1 fruit fly cellular context compared by ENCODE assay signal in the genomic region with DNA sequence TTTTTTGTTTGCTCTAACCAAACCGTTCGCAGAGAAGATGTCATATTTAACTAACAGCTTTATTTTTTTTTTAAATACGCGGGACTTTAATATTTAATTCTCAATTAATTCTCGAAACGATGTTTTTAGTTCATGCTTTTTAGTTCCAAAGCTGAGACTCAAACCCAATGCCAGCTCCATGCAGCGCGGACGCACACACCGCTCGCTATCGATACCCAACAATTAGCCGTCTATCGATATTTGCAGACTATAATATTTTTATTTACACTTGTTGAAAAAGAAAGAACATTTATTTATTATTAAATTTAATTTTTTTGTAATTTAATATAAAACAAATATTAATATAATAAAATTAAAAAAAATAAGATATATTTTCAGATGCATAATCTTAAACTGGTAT.
TF ChIP-seq lines count a peak whose summit lies in the region.

No protein-coding gene starts in this region.

TF ChIP-seq in whole organism, embryonic, 481 proteins besides CTCF, POLR2A, EP300 and RAD21 (continued from another document and continues in another):
- no peak for TF ChIP-seq prd (optimal IDR thresholded peaks at IDR 0.05; lab: Kevin White, UChicago)
- no peak for TF ChIP-seq prd (GFP tag; IDR thresholded peaks at IDR 0.05; lab: Robert Waterston, UW)
- no peak for TF ChIP-seq Hr39 (optimal IDR thresholded peaks at IDR 0.05; lab: Kevin White, UChicago)
- TF ChIP-seq Pdp1 (GFP tag; optimal IDR thresholded peaks at IDR 0.05; lab: Kevin White, UChicago), result no peak
- TF ChIP-seq hb (GFP tag; IDR thresholded peaks at IDR 0.05; lab: Robert Waterston, UW; ENCODE audit: partially characterized antibody), result peak; percentile 74; the same call in 2 of the 3 replicates
- 0 out of 2 replicates have a peak, but pooled peaks have one; percentile 21 for TF ChIP-seq CG31441 (GFP tag; IDR thresholded peaks at IDR 0.05; lab: Robert Waterston, UW)
- no peak for TF ChIP-seq jumu (GFP tag; optimal IDR thresholded peaks at IDR 0.05; lab: Kevin White, UChicago)
- TF ChIP-seq wdn (GFP tag; IDR thresholded peaks at IDR 0.05; lab: Robert Waterston, UW), result no peak
- TF ChIP-seq gfzf (GFP tag; optimal IDR thresholded peaks at IDR 0.05; lab: Kevin White, UChicago), result peak; percentile 9
- no peak for TF ChIP-seq fu2 (GFP tag; optimal IDR thresholded peaks at IDR 0.05; lab: Kevin White, UChicago)
- TF ChIP-seq tna (GFP tag; IDR thresholded peaks at IDR 0.05; lab: Robert Waterston, UW; ENCODE audit: partially characterized antibody), result no peak; the same call in 1 of the 2 replicates
- no peak for TF ChIP-seq usp (GFP tag; optimal IDR thresholded peaks at IDR 0.05; lab: Kevin White, UChicago)
- TF ChIP-seq Dad (GFP tag; optimal IDR thresholded peaks at IDR 0.05; lab: Kevin White, UChicago), result no peak
- no peak for TF ChIP-seq stc (GFP tag; IDR thresholded peaks at IDR 0.05; lab: Robert Waterston, UW)
- no peak for TF ChIP-seq dmrt99B (tag; optimal IDR thresholded peaks at IDR 0.05; lab: Kevin White, UChicago)
- TF ChIP-seq CG12769 (tag; optimal IDR thresholded peaks at IDR 0.05; lab: Kevin White, UChicago), result no peak
- no peak for TF ChIP-seq chm (GFP tag; IDR thresholded peaks at IDR 0.05; lab: Robert Waterston, UW)
- no peak for TF ChIP-seq lov (optimal IDR thresholded peaks at IDR 0.05; lab: Kevin White, UChicago)
- no peak for TF ChIP-seq lov (GFP tag; IDR thresholded peaks at IDR 0.05; lab: Robert Waterston, UW)
- TF ChIP-seq fru (optimal IDR thresholded peaks at IDR 0.05; lab: Kevin White, UChicago), result no peak
- TF ChIP-seq Hmx (GFP tag; optimal IDR thresholded peaks at IDR 0.05; lab: Kevin White, UChicago), result no peak
- TF ChIP-seq CG4282 (GFP tag; optimal IDR thresholded peaks at IDR 0.05; lab: Kevin White, UChicago), result no peak
- TF ChIP-seq exex (tag; optimal IDR thresholded peaks at IDR 0.05; lab: Kevin White, UChicago), result no peak
- no peak for TF ChIP-seq Hand (GFP tag; optimal IDR thresholded peaks at IDR 0.05; lab: Kevin White, UChicago)
- TF ChIP-seq CG3838 (GFP tag; optimal IDR thresholded peaks at IDR 0.05; lab: Kevin White, UChicago), result no peak
- no peak for TF ChIP-seq da (GFP tag; optimal IDR thresholded peaks at IDR 0.05; lab: Kevin White, UChicago)
- TF ChIP-seq gro (GFP tag; optimal IDR thresholded peaks at IDR 0.05; lab: Kevin White, UChicago), result no peak
- no peak for TF ChIP-seq Oli (tag; optimal IDR thresholded peaks at IDR 0.05; lab: Kevin White, UChicago)
- no peak for TF ChIP-seq CG17802 (tag; optimal IDR thresholded peaks at IDR 0.05; lab: Kevin White, UChicago)
- no peak for TF ChIP-seq ro (GFP tag; IDR thresholded peaks at IDR 0.05; lab: Robert Waterston, UW)
- TF ChIP-seq CG14710 (tag; optimal IDR thresholded peaks at IDR 0.05; lab: Kevin White, UChicago), result peak; percentile 23
- TF ChIP-seq CG9727 (GFP tag; optimal IDR thresholded peaks at IDR 0.05; lab: Kevin White, UChicago), result no peak
- no peak for TF ChIP-seq pb (GFP tag; optimal IDR thresholded peaks at IDR 0.05; lab: Kevin White, UChicago)
- no peak for TF ChIP-seq CG3995 (GFP tag; optimal IDR thresholded peaks at IDR 0.05; lab: Kevin White, UChicago)
- TF ChIP-seq Rx (GFP tag; IDR thresholded peaks at IDR 0.05; lab: Robert Waterston, UW), result no peak
- no peak for TF ChIP-seq CG17385 (GFP tag; optimal IDR thresholded peaks at IDR 0.05; lab: Kevin White, UChicago)
- no peak for TF ChIP-seq Xrp1 (GFP tag; IDR thresholded peaks at IDR 0.05; lab: Robert Waterston, UW)
- TF ChIP-seq Dref (GFP tag; IDR thresholded peaks at IDR 0.05; lab: Robert Waterston, UW), result peak; percentile 85
- no peak for TF ChIP-seq Ssrp (tag; optimal IDR thresholded peaks at IDR 0.05; lab: Kevin White, UChicago)
- TF ChIP-seq CG1233 (GFP tag; optimal IDR thresholded peaks at IDR 0.05; lab: Kevin White, UChicago), result no peak
- no peak for TF ChIP-seq Usf (GFP tag; optimal IDR thresholded peaks at IDR 0.05; lab: Kevin White, UChicago)
- no peak for TF ChIP-seq wor (GFP tag; IDR thresholded peaks at IDR 0.05; lab: Robert Waterston, UW)
- no peak for TF ChIP-seq ara (GFP tag; IDR thresholded peaks at IDR 0.05; lab: Robert Waterston, UW)
- TF ChIP-seq Oaz (GFP tag; IDR thresholded peaks at IDR 0.05; lab: Robert Waterston, UW), result no peak
- no peak for TF ChIP-seq az2 (GFP tag; optimal IDR thresholded peaks at IDR 0.05; lab: Kevin White, UChicago)
- no peak for TF ChIP-seq Drgx (GFP tag; IDR thresholded peaks at IDR 0.05; lab: Robert Waterston, UW)
- TF ChIP-seq ap (GFP tag; IDR thresholded peaks at IDR 0.05; lab: Robert Waterston, UW), result no peak
- peak; percentile 79 for TF ChIP-seq CG6791 (GFP tag; IDR thresholded peaks at IDR 0.05; lab: Robert Waterston, UW; ENCODE audit: partially characterized antibody)
- peak; percentile 48 for TF ChIP-seq Sry-δ (GFP tag; optimal IDR thresholded peaks at IDR 0.05; lab: Kevin White, UChicago)
- TF ChIP-seq psq (GFP tag; optimal IDR thresholded peaks at IDR 0.05; lab: Kevin White, UChicago), result no peak
- TF ChIP-seq ash1 (GFP tag; optimal IDR thresholded peaks at IDR 0.05; lab: Kevin White, UChicago), result no peak
- no peak for TF ChIP-seq Blimp-1 (GFP tag; optimal IDR thresholded peaks at IDR 0.05; lab: Kevin White, UChicago)
- TF ChIP-seq Stat92E (GFP tag; optimal IDR thresholded peaks at IDR 0.05; lab: Kevin White, UChicago), result no peak
- TF ChIP-seq Opbp (GFP tag; IDR thresholded peaks at IDR 0.05; lab: Robert Waterston, UW; ENCODE audit: partially characterized antibody), result peak; percentile 71; the same call in 2 of the 3 replicates
- TF ChIP-seq hbn (GFP tag; IDR thresholded peaks at IDR 0.05; lab: Robert Waterston, UW; ENCODE audit: partially characterized antibody), result no peak
- no peak for TF ChIP-seq Ptx1 (GFP tag; IDR thresholded peaks at IDR 0.05; lab: Robert Waterston, UW)
- TF ChIP-seq dm (GFP tag; optimal IDR thresholded peaks at IDR 0.05; lab: Kevin White, UChicago), result no peak
- TF ChIP-seq twi (tag; optimal IDR thresholded peaks at IDR 0.05; lab: Kevin White, UChicago), result no peak
- TF ChIP-seq gt (GFP tag; IDR thresholded peaks at IDR 0.05; lab: Robert Waterston, UW), result no peak
- no peak for TF ChIP-seq CG4424 (GFP tag; optimal IDR thresholded peaks at IDR 0.05; lab: Kevin White, UChicago)
- TF ChIP-seq CG1603 (tag; optimal IDR thresholded peaks at IDR 0.05; lab: Kevin White, UChicago), result no peak
- TF ChIP-seq gce (GFP tag; IDR thresholded peaks at IDR 0.05; lab: Robert Waterston, UW), result no peak
- no peak for TF ChIP-seq Nf-YC (tag; optimal IDR thresholded peaks at IDR 0.05; lab: Kevin White, UChicago)
- TF ChIP-seq CG14667 (GFP tag; IDR thresholded peaks at IDR 0.05; lab: Robert Waterston, UW), result no peak
- TF ChIP-seq br (optimal IDR thresholded peaks at IDR 0.05; lab: Kevin White, UChicago), result no peak
- peak; percentile 75; the same call in 1 of the 2 replicates for TF ChIP-seq Scr (GFP tag; IDR thresholded peaks at IDR 0.05; lab: Robert Waterston, UW; ENCODE audit: partially characterized antibody)
- no peak for TF ChIP-seq CG15601 (tag; optimal IDR thresholded peaks at IDR 0.05; lab: Kevin White, UChicago)
- no peak for TF ChIP-seq nmo (GFP tag; optimal IDR thresholded peaks at IDR 0.05; lab: Kevin White, UChicago)
- no peak for TF ChIP-seq CG4854 (GFP tag; optimal IDR thresholded peaks at IDR 0.05; lab: Kevin White, UChicago)
- TF ChIP-seq CG12744 (GFP tag; optimal IDR thresholded peaks at IDR 0.05; lab: Kevin White, UChicago), result no peak
- TF ChIP-seq C15 (GFP tag; IDR thresholded peaks at IDR 0.05; lab: Robert Waterston, UW), result no peak
- TF ChIP-seq CG11093 (GFP tag; IDR thresholded peaks at IDR 0.05; lab: Robert Waterston, UW), result no peak
- TF ChIP-seq CG10147 (GFP tag; optimal IDR thresholded peaks at IDR 0.05; lab: Kevin White, UChicago), result no peak
- no peak for TF ChIP-seq CG17359 (tag; optimal IDR thresholded peaks at IDR 0.05; lab: Kevin White, UChicago)
- TF ChIP-seq danr (GFP tag; IDR thresholded peaks at IDR 0.05; lab: Robert Waterston, UW), result no peak
- TF ChIP-seq D19A (tag; optimal IDR thresholded peaks at IDR 0.05; lab: Kevin White, UChicago), result no peak
- TF ChIP-seq ttk (GFP tag; IDR thresholded peaks at IDR 0.05; lab: Robert Waterston, UW), result no peak
- no peak for TF ChIP-seq CkIIα-i1 (GFP tag; IDR thresholded peaks at IDR 0.05; lab: Robert Waterston, UW)
- TF ChIP-seq CG16863 (GFP tag; optimal IDR thresholded peaks at IDR 0.05; lab: Kevin White, UChicago), result no peak
- TF ChIP-seq zen (tag; optimal IDR thresholded peaks at IDR 0.05; lab: Kevin White, UChicago), result no peak
- TF ChIP-seq Camta (GFP tag; optimal IDR thresholded peaks at IDR 0.05; lab: Kevin White, UChicago), result no peak
- no peak for TF ChIP-seq CG1792 (GFP tag; optimal IDR thresholded peaks at IDR 0.05; lab: Kevin White, UChicago)
- no peak for TF ChIP-seq ATbp (GFP tag; optimal IDR thresholded peaks at IDR 0.05; lab: Kevin White, UChicago)
- TF ChIP-seq CG15514 (GFP tag; optimal IDR thresholded peaks at IDR 0.05; lab: Kevin White, UChicago), result peak; percentile 78
- TF ChIP-seq CG8290 (GFP tag; optimal IDR thresholded peaks at IDR 0.05; lab: Kevin White, UChicago), result no peak
- TF ChIP-seq CG8290 (tag; optimal IDR thresholded peaks at IDR 0.05; lab: Kevin White, UChicago), result no peak
- TF ChIP-seq CG32772 (GFP tag; IDR thresholded peaks at IDR 0.05; lab: Robert Waterston, UW), result no peak
- peak; percentile 79 for TF ChIP-seq CG16813 (GFP tag; IDR thresholded peaks at IDR 0.05; lab: Robert Waterston, UW; ENCODE audit: partially characterized antibody)
- TF ChIP-seq HLH3B (GFP tag; IDR thresholded peaks at IDR 0.05; lab: Robert Waterston, UW), result no peak
- TF ChIP-seq crp (GFP tag; optimal IDR thresholded peaks at IDR 0.05; lab: Kevin White, UChicago), result no peak
- no peak for TF ChIP-seq pho (GFP tag; optimal IDR thresholded peaks at IDR 0.05; lab: Kevin White, UChicago)
- no peak for TF ChIP-seq abd-A (tag; optimal IDR thresholded peaks at IDR 0.05; lab: Kevin White, UChicago)
- TF ChIP-seq Mad (GFP tag; optimal IDR thresholded peaks at IDR 0.05; lab: Kevin White, UChicago), result no peak
- TF ChIP-seq CG14050 (GFP tag; IDR thresholded peaks at IDR 0.05; lab: Robert Waterston, UW), result no peak
- TF ChIP-seq vvl (GFP tag; IDR thresholded peaks at IDR 0.05; lab: Robert Waterston, UW), result no peak
- TF ChIP-seq CG17912 (GFP tag; optimal IDR thresholded peaks at IDR 0.05; lab: Kevin White, UChicago), result no peak
- TF ChIP-seq Sox102F (GFP tag; optimal IDR thresholded peaks at IDR 0.05; lab: Kevin White, UChicago), result no peak
- TF ChIP-seq org-1 (GFP tag; optimal IDR thresholded peaks at IDR 0.05; lab: Kevin White, UChicago), result no peak
- TF ChIP-seq shn (GFP tag; optimal IDR thresholded peaks at IDR 0.05; lab: Kevin White, UChicago), result no peak
- TF ChIP-seq CG11560 (tag; IDR thresholded peaks at IDR 0.05; lab: Robert Waterston, UW), result no peak
- TF ChIP-seq sima (GFP tag; optimal IDR thresholded peaks at IDR 0.05; lab: Kevin White, UChicago), result no peak
- no peak for TF ChIP-seq lola (GFP tag; optimal IDR thresholded peaks at IDR 0.05; lab: Kevin White, UChicago)
- no peak for TF ChIP-seq CG12219 (GFP tag; optimal IDR thresholded peaks at IDR 0.05; lab: Kevin White, UChicago)
- no peak for TF ChIP-seq CG2120 (GFP tag; optimal IDR thresholded peaks at IDR 0.05; lab: Kevin White, UChicago)
- TF ChIP-seq Hmr (GFP tag; optimal IDR thresholded peaks at IDR 0.05; lab: Kevin White, UChicago), result no peak
- TF ChIP-seq CG4404 (GFP tag; IDR thresholded peaks at IDR 0.05; lab: Robert Waterston, UW), result no peak
- TF ChIP-seq CG11504 (tag; optimal IDR thresholded peaks at IDR 0.05; lab: Kevin White, UChicago), result no peak
- no peak for TF ChIP-seq emc (GFP tag; optimal IDR thresholded peaks at IDR 0.05; lab: Kevin White, UChicago)
- TF ChIP-seq stwl (tag; optimal IDR thresholded peaks at IDR 0.05; lab: Kevin White, UChicago), result peak; percentile 47
- no peak for TF ChIP-seq vfl (GFP tag; optimal IDR thresholded peaks at IDR 0.05; lab: Kevin White, UChicago)
- peak; percentile 75; the same call in 1 of the 2 replicates for TF ChIP-seq CG42726 (GFP tag; IDR thresholded peaks at IDR 0.05; lab: Robert Waterston, UW; ENCODE audit: partially characterized antibody)
- TF ChIP-seq run (tag; optimal IDR thresholded peaks at IDR 0.05; lab: Kevin White, UChicago), result no peak
- TF ChIP-seq CG14860 (GFP tag; IDR thresholded peaks at IDR 0.05; lab: Robert Waterston, UW; ENCODE audit: partially characterized antibody), result peak; percentile 65; the same call in 2 of the 3 replicates
- no peak for TF ChIP-seq bowl (GFP tag; IDR thresholded peaks at IDR 0.05; lab: Robert Waterston, UW)
- TF ChIP-seq E2f2 (GFP tag; IDR thresholded peaks at IDR 0.05; lab: Robert Waterston, UW), result peak; percentile 10; the same call in 1 of the 2 replicates
- peak; percentile 60; the same call in 1 of the 3 replicates for TF ChIP-seq knrl (GFP tag; IDR thresholded peaks at IDR 0.05; lab: Robert Waterston, UW; ENCODE audit: partially characterized antibody)
- peak; percentile 33 for TF ChIP-seq pzg (GFP tag; optimal IDR thresholded peaks at IDR 0.05; lab: Kevin White, UChicago)
- TF ChIP-seq CG13894 (tag; optimal IDR thresholded peaks at IDR 0.05; lab: Kevin White, UChicago), result no peak
- TF ChIP-seq CG9609 (GFP tag; optimal IDR thresholded peaks at IDR 0.05; lab: Kevin White, UChicago), result no peak
- TF ChIP-seq CG8944 (GFP tag; optimal IDR thresholded peaks at IDR 0.05; lab: Kevin White, UChicago), result no peak
- TF ChIP-seq bab2 (GFP tag; optimal IDR thresholded peaks at IDR 0.05; lab: Kevin White, UChicago), result no peak
- TF ChIP-seq B-H1 (GFP tag; IDR thresholded peaks at IDR 0.05; lab: Robert Waterston, UW), result no peak
- no peak for TF ChIP-seq Rfx (GFP tag; IDR thresholded peaks at IDR 0.05; lab: Robert Waterston, UW)
- no peak for TF ChIP-seq jing (GFP tag; optimal IDR thresholded peaks at IDR 0.05; lab: Kevin White, UChicago)
- no peak for TF ChIP-seq CG2712 (tag; optimal IDR thresholded peaks at IDR 0.05; lab: Kevin White, UChicago)
- TF ChIP-seq CG6175 (GFP tag; IDR thresholded peaks at IDR 0.05; lab: Robert Waterston, UW), result no peak
- peak; percentile 10 for TF ChIP-seq trem (tag; optimal IDR thresholded peaks at IDR 0.05; lab: Kevin White, UChicago)
- TF ChIP-seq CG4360 (GFP tag; IDR thresholded peaks at IDR 0.05; lab: Robert Waterston, UW), result no peak
- TF ChIP-seq CG2129 (GFP tag; IDR thresholded peaks at IDR 0.05; lab: Robert Waterston, UW; ENCODE audit: partially characterized antibody), result no peak
- TF ChIP-seq Dbx (GFP tag; IDR thresholded peaks at IDR 0.05; lab: Robert Waterston, UW), result no peak
- TF ChIP-seq CG31365 (tag; optimal IDR thresholded peaks at IDR 0.05; lab: Kevin White, UChicago), result no peak
- no peak for TF ChIP-seq corto (GFP tag; optimal IDR thresholded peaks at IDR 0.05; lab: Kevin White, UChicago)
- no peak for TF ChIP-seq CG6813 (GFP tag; optimal IDR thresholded peaks at IDR 0.05; lab: Kevin White, UChicago)
